Fruit fly (Drosophila melanogaster) whole organism: ENCODE data around the gene CG43736.

Experiments used
- CG8478 ChIP-seq: fragments of >200 bp; optimal IDR thresholded peaks from 2 replicates; lab custom pipeline; 2018; ENCODE audit warnings: inconsistent platforms
- Dll ChIP-seq: fragments of >200 bp; optimal IDR thresholded peaks from 2 replicates; lab custom pipeline; 2017

DNA sequence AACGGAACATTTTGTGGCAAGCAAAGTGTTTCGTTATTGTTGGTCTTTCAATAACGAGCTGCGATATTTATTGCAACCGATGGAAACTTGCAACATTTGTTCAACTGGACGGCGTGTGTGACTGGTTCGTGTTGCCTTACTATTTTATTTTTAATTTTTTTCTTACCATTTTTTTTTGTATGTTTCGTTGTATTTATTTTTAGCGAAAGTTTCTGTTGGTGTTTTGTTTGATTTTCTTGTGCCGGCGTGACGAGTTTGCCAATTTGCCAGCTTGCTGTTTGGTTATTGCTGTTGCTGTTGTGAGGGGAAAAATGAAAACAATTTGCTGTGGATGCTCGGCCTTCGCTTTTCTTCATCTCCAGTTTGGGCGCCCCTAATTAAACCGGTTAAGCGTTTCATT lies 45.4 kb downstream of the CG43736 start:
- no peak for TF ChIP-seq Dll (lab: Kevin White, UChicago)
- no peak for TF ChIP-seq CG8478 (lab: Kevin White, UChicago)
